Worm (Caenorhabditis elegans): ENCODE results near the gene F16H6.4.

- no peak for TF ChIP-seq elt-2 (tag; optimal IDR thresholded peaks at IDR 0.05)
- TF ChIP-seq ceh-19 (GFP tag; optimal IDR thresholded peaks at IDR 0.05): no peak
- no peak for TF ChIP-seq ama-1 (optimal IDR thresholded peaks at IDR 0.05)
- TF ChIP-seq lin-11 (tag; optimal IDR thresholded peaks at IDR 0.05): no peak
- no peak for TF ChIP-seq ceh-24 (tag; optimal IDR thresholded peaks at IDR 0.05)
- no peak for TF ChIP-seq ceh-30 (tag; optimal IDR thresholded peaks at IDR 0.05)
- TF ChIP-seq fkh-10 (GFP tag; optimal IDR thresholded peaks at IDR 0.05): no peak
- TF ChIP-seq mec-3 (tag; optimal IDR thresholded peaks at IDR 0.05; ENCODE audit: borderline replicate concordance): no peak
- TF ChIP-seq nfya-1 (tag; optimal IDR thresholded peaks at IDR 0.05): no peak
- TF ChIP-seq ceh-9 (tag; optimal IDR thresholded peaks at IDR 0.05): no peak
- TF ChIP-seq elt-4 (tag; optimal IDR thresholded peaks at IDR 0.05): no peak
- TF ChIP-seq rnt-1 (tag; optimal IDR thresholded peaks at IDR 0.05): no peak
Observed at ce11 chrV:18179663-18180062, 18.9 kb upstream of the F16H6.4 start, which contains the start of gene C31G12.1.

Measured in whole organism, late embryonic.